Worm (Caenorhabditis elegans) whole organism, mixed stage, embryonic: Measurements from ENCODE around the gene sul-2.
A peak's percentile ranks its signal among the peaks of the same experiment; 100 is the strongest.

Experiments
- M03D4.4 ChIP-seq: sonication (generic microtip); optimal IDR thresholded peaks from 2 replicates; lab custom pipeline; 2017; ENCODE audit warnings: mild to moderate bottlenecking, missing genetic modification characterization, missing compliant biosample characterization
- bed-3 ChIP-seq: fragments of 200-800 bp; sonication (Bioruptor generic); optimal IDR thresholded peaks from 3 replicates; lab custom pipeline; 2018; ENCODE audit warnings: mild to moderate bottlenecking, missing genetic modification characterization, moderate library complexity, missing compliant biosample characterization
- blmp-1 ChIP-seq: fragments of 150-350 bp; optimal IDR thresholded peaks from 2 replicates; lab custom pipeline; 2014; ENCODE audit warnings: missing biosample characterization, missing genetic modification characterization
- ceh-43 ChIP-seq: fragments of 200-800 bp; sonication (Bioruptor generic); optimal IDR thresholded peaks from 2 replicates; lab custom pipeline; 2018; ENCODE audit warnings: mild to moderate bottlenecking, missing genetic modification characterization, moderate library complexity, missing compliant biosample characterization
- ces-1 ChIP-seq: fragments of 150-350 bp; optimal IDR thresholded peaks from 2 replicates; lab custom pipeline; 2014; ENCODE audit warnings: missing biosample characterization, missing genetic modification reagents, missing genetic modification characterization
- cnd-1 ChIP-seq: fragments of 200-800 bp; sonication (Bioruptor generic); optimal IDR thresholded peaks from 2 replicates; lab custom pipeline; 2018; ENCODE audit warnings: mild to moderate bottlenecking, missing genetic modification characterization, missing compliant biosample characterization
- drap-1 ChIP-seq: fragments of 200-800 bp; sonication (Bioruptor generic); optimal IDR thresholded peaks from 3 replicates; lab custom pipeline; 2018; ENCODE audit warnings: mild to moderate bottlenecking, missing genetic modification characterization, missing compliant biosample characterization
- elt-1 ChIP-seq: sonication (generic microtip); optimal IDR thresholded peaks from 2 replicates; lab custom pipeline; 2017; ENCODE audit warnings: missing genetic modification characterization, mild to moderate bottlenecking, missing compliant biosample characterization, antibody characterized with exemption, moderate library complexity, borderline replicate concordance; ENCODE audit not compliant: insufficient read depth
- elt-3 ChIP-seq: fragments of 150-350 bp; optimal IDR thresholded peaks from 2 replicates; lab custom pipeline; 2014; ENCODE audit warnings: missing biosample characterization, missing genetic modification characterization
- flh-1 ChIP-seq: fragments of 200-800 bp; sonication (Bioruptor generic); optimal IDR thresholded peaks from 2 replicates; lab custom pipeline; 2018; ENCODE audit warnings: mild to moderate bottlenecking, missing genetic modification characterization, moderate library complexity, missing compliant biosample characterization
- ham-2 ChIP-seq: fragments of 200-800 bp; sonication (Bioruptor generic); optimal IDR thresholded peaks from 2 replicates; lab custom pipeline; 2018; ENCODE audit warnings: mild to moderate bottlenecking, missing genetic modification characterization, missing compliant biosample characterization
- hlh-1 ChIP-seq: fragments of 150-350 bp; optimal IDR thresholded peaks from 2 replicates; lab custom pipeline; 2014; ENCODE audit warnings: missing biosample characterization, missing genetic modification reagents, missing genetic modification characterization
- lsy-2 ChIP-seq: fragments of 150-350 bp; optimal IDR thresholded peaks from 2 replicates; lab custom pipeline; 2014; ENCODE audit warnings: missing biosample characterization, missing genetic modification characterization
- mab-5 ChIP-seq: fragments of 150-350 bp; optimal IDR thresholded peaks from 2 replicates; lab custom pipeline; 2014; ENCODE audit warnings: missing biosample characterization, missing genetic modification characterization
- mep-1 ChIP-seq: fragments of 150-350 bp; optimal IDR thresholded peaks from 2 replicates; lab custom pipeline; 2017; ENCODE audit warnings: missing biosample characterization, missing genetic modification reagents, missing genetic modification characterization, inconsistent platforms
- mls-2 ChIP-seq: sonication (generic microtip); optimal IDR thresholded peaks from 2 replicates; lab custom pipeline; 2016; ENCODE audit warnings: mild to moderate bottlenecking, missing genetic modification characterization, moderate library complexity, missing compliant biosample characterization
- nhr-12 ChIP-seq: fragments of 150-350 bp; optimal IDR thresholded peaks from 2 replicates; lab custom pipeline; 2014; ENCODE audit warnings: missing biosample characterization, missing genetic modification characterization
- nhr-2 ChIP-seq: fragments of 150-350 bp; optimal IDR thresholded peaks from 2 replicates; lab custom pipeline; 2014; ENCODE audit warnings: missing biosample characterization, missing genetic modification characterization
- nhr-237 ChIP-seq: fragments of 150-350 bp; optimal IDR thresholded peaks from 2 replicates; lab custom pipeline; 2014; ENCODE audit warnings: missing biosample characterization, missing genetic modification characterization
- nhr-28 ChIP-seq: fragments of 150-350 bp; optimal IDR thresholded peaks from 2 replicates; lab custom pipeline; 2014; ENCODE audit warnings: missing biosample characterization, missing genetic modification characterization
- nhr-76 ChIP-seq: sonication (generic microtip); optimal IDR thresholded peaks from 2 replicates; lab custom pipeline; 2017; ENCODE audit warnings: missing biosample characterization, missing genetic modification characterization
- pha-4 ChIP-seq: fragments of 150-350 bp; optimal IDR thresholded peaks from 2 replicates; lab custom pipeline; 2018; ENCODE audit warnings: missing biosample characterization, missing genetic modification reagents, missing genetic modification characterization
- sem-2 ChIP-seq: fragments of 200-800 bp; sonication (Bioruptor generic); optimal IDR thresholded peaks from 2 replicates; lab custom pipeline; 2018; ENCODE audit warnings: mild to moderate bottlenecking, missing genetic modification characterization, missing compliant biosample characterization
- snpc-4 ChIP-seq: fragments of 150-350 bp; optimal IDR thresholded peaks from 2 replicates; lab custom pipeline; 2014; ENCODE audit warnings: missing biosample characterization, missing genetic modification characterization
- sptf-1 ChIP-seq: sonication (generic microtip); optimal IDR thresholded peaks from 2 replicates; lab custom pipeline; 2017; ENCODE audit warnings: mild to moderate bottlenecking, missing genetic modification characterization, moderate library complexity, missing compliant biosample characterization
- tbx-8 ChIP-seq: fragments of 200-800 bp; sonication (Bioruptor generic); optimal IDR thresholded peaks from 2 replicates; lab custom pipeline; 2018; ENCODE audit warnings: mild to moderate bottlenecking, missing genetic modification characterization, moderate library complexity, missing compliant biosample characterization
- unc-39 ChIP-seq: fragments of 150-350 bp; optimal IDR thresholded peaks from 2 replicates; lab custom pipeline; 2014; ENCODE audit warnings: missing biosample characterization, missing genetic modification characterization
- unc-62 ChIP-seq: fragments of 150-350 bp; optimal IDR thresholded peaks from 2 replicates; lab custom pipeline; 2014; ENCODE audit warnings: missing biosample characterization, missing genetic modification reagents, missing genetic modification characterization
- zip-8 ChIP-seq: fragments of 150-350 bp; optimal IDR thresholded peaks from 2 replicates; lab custom pipeline; 2014; ENCODE audit warnings: missing biosample characterization, missing genetic modification characterization
- ztf-11 ChIP-seq: fragments of 150-350 bp; optimal IDR thresholded peaks from 2 replicates; lab custom pipeline; 2014; ENCODE audit warnings: missing biosample characterization, missing genetic modification characterization

The sul-2 gene

DNA sequence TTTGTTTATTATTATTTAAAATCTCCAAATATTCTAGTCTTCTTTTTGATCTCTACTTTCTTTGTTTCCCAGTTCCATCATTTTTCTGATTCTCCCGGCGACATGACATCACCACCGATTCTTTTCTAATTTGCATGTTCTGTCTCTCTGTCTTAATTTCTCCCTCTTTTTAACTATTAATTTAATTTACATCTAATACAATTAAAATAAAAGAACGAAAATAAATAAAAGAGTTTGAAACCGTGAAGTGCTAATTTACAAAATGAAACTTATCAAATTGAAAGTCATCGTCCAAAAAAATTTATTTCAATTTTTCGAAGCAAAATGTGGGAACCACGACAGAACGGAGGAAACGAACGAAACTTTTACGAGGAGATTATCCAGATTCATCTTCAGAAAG lies 2.1 kb downstream of the sul-2 start, which contains the start of gene F20D6.6:
F20D6.6 (plus strand) TSS at position 301 of the 400 bp plus-strand sequence.
- TF ChIP-seq drap-1 (GFP tag; lab: Kevin White, UChicago): no peak
- no peak for TF ChIP-seq nhr-237 (tag; lab: Kevin White, UChicago)
- TF ChIP-seq mep-1: no peak
- TF ChIP-seq elt-1 (tag; lab: Kevin White, UChicago): no peak
- TF ChIP-seq snpc-4 (tag; lab: Kevin White, UChicago): no peak
- TF ChIP-seq unc-39: no peak
- no peak for TF ChIP-seq ham-2 (GFP tag; lab: Kevin White, UChicago)
- TF ChIP-seq ceh-43 (GFP tag; lab: Kevin White, UChicago): no peak
- TF ChIP-seq blmp-1 (tag; lab: Kevin White, UChicago): no peak
- no peak for TF ChIP-seq nhr-76 (tag; lab: Kevin White, UChicago)
- no peak for TF ChIP-seq ztf-11 (tag; lab: Kevin White, UChicago)
- no peak for TF ChIP-seq elt-3 (tag; lab: Kevin White, UChicago)
- no peak for TF ChIP-seq sem-2 (GFP tag; lab: Kevin White, UChicago)
- TF ChIP-seq pha-4 (tag; lab: Kevin White, UChicago): no peak
- TF ChIP-seq nhr-28 (tag; lab: Kevin White, UChicago): no peak
- no peak for TF ChIP-seq sptf-1

DNA sequence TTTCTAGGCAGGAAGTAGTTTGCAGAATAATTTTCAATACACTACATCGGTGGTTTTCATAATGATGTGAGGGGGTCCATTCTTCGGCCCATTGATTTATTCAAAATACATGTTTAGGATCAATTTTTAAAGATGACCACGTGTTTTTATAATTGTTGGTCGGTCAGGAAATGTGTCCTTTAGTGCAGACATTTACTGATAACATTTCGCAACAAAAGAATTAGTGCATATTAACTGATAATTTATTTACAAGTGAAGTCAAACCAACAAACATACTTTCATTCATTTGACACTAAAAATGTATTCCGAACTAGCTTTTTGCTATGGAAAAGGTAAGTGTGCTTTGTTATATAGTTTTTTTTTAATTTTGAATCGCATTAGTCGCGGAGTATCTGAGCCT lies 4.2 kb downstream of the sul-2 start, which contains the start of gene F20D6.5:
F20D6.5 (plus strand) TSS at position 259 of the 400 bp plus-strand sequence.
- no peak for TF ChIP-seq bed-3 (GFP tag; lab: Kevin White, UChicago)
- no peak for TF ChIP-seq mab-5
- no peak for TF ChIP-seq tbx-8 (GFP tag; lab: Kevin White, UChicago)
- no peak for TF ChIP-seq pha-4 (tag; lab: Kevin White, UChicago)
- no peak for TF ChIP-seq nhr-28 (tag; lab: Kevin White, UChicago)
- no peak for TF ChIP-seq mls-2 (tag; lab: Kevin White, UChicago)
- no peak for TF ChIP-seq ces-1
- TF ChIP-seq nhr-12: no peak
- no peak for TF ChIP-seq nhr-2 (tag; lab: Kevin White, UChicago)
- no peak for TF ChIP-seq drap-1 (GFP tag; lab: Kevin White, UChicago)
- TF ChIP-seq flh-1 (GFP tag; lab: Kevin White, UChicago): no peak
- no peak for TF ChIP-seq mep-1
- TF ChIP-seq unc-62 (GFP tag; lab: Kevin White, UChicago): no peak
- no peak for TF ChIP-seq hlh-1 (tag; lab: Kevin White, UChicago)
- no peak for TF ChIP-seq ceh-43 (GFP tag; lab: Kevin White, UChicago)
- no peak for TF ChIP-seq nhr-237 (tag; lab: Kevin White, UChicago)
- no peak for TF ChIP-seq M03D4.4 (tag; lab: Kevin White, UChicago)
- TF ChIP-seq blmp-1 (tag; lab: Kevin White, UChicago): no peak
- TF ChIP-seq, all 35 proteins: peak for 0

DNA sequence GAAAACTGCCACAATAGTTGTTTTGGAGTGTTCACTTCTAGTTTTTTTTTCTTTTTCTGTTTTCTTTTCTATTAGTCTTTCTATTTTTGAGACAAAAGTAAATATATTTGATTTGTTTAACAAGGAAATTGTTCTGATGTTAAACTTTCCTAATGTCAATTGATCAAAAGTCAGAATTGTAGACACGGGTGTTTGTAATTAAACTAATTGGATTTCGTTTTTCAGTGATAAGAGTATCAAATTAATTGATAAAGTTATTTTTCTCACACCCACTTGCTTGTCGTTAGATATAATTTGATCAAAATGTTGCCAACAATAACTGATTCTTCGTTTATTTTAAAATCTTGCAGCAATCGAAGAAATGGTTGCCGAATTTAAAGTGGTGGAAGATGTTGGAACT lies 5.7 kb downstream of the sul-2 start:
- TF ChIP-seq zip-8 (tag; lab: Kevin White, UChicago): no peak
- TF ChIP-seq sptf-1: no peak

DNA sequence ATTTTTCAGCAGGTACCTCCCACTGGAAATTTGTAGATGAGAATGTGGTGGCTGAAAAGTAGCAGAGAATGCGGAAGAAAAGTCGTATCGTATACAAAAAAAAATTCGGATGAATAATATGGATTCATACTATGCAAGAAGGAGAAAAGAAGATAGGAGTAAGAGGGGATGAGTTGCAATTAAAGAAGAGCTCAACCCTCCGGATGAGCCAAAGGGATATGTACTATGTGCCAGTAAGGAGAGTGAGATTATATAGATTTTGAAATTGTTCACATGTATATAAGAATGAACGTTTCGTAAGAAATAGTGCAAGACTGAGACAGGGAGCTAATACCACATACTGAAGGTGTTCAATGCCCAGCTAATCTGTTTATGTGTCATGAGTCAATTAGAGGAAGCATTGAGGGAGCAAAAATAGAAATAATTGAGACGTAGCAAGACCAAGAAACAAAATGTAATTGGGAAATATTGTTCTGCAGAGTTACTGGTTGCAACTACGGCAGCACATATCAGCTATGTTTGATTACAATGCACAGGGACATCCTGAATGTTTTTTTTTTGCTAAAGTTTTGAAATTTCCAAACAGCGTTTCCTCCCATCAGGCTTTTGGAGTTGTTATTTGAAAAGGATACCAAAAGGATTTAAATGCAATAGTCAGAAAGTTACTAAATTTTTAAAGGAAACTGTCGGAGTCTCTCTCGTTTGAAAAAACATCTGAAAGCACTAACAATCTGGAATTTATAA lies 10.8 kb downstream of the sul-2 start, which contains the start of gene F20D6.8:
F20D6.8 (minus strand) TSS at position 51 of the 744 bp plus-strand sequence.
- TF ChIP-seq ces-1: peak; percentile 32
- TF ChIP-seq cnd-1 (tag; lab: Kevin White, UChicago): no peak

- no peak for TF ChIP-seq cnd-1 (tag; lab: Kevin White, UChicago)
- TF ChIP-seq bed-3 (GFP tag; lab: Kevin White, UChicago): no peak
- TF ChIP-seq lsy-2: no peak
- no peak for TF ChIP-seq ceh-43 (GFP tag; lab: Kevin White, UChicago)
- TF ChIP-seq unc-62 (GFP tag; lab: Kevin White, UChicago): no peak
- no peak for TF ChIP-seq ham-2 (GFP tag; lab: Kevin White, UChicago)
- no peak for TF ChIP-seq nhr-12
- TF ChIP-seq, all 35 proteins: peak for 0
These were observed 11.6 kb downstream of the sul-2 start for ce11 chrV:8169150-8169549.
